Worm (Caenorhabditis elegans) whole organism, late embryonic: ENCODE measurements around the gene math-40.
A peak's percentile ranks its signal among the peaks of the same experiment; 100 is the strongest.

Experiments
- T23F11.4 ChIP-seq: fragments of 200-800 bp; sonication (Bioruptor generic); optimal IDR thresholded peaks from 2 replicates; lab custom pipeline; 2018; ENCODE audit warnings: mild to moderate bottlenecking, missing genetic modification characterization, missing compliant biosample characterization
- ahr-1 ChIP-seq: sonication (generic microtip); optimal IDR thresholded peaks from 2 replicates; lab custom pipeline; 2016; ENCODE audit warnings: missing genetic modification characterization, missing compliant biosample characterization
- ceh-14 ChIP-seq: sonication (generic microtip); optimal IDR thresholded peaks from 2 replicates; lab custom pipeline; 2016; ENCODE audit warnings: missing genotype, missing genetic modification characterization, missing compliant biosample characterization
- ceh-18 ChIP-seq: sonication (generic microtip); optimal IDR thresholded peaks from 2 replicates; lab custom pipeline; 2016; ENCODE audit warnings: missing genetic modification characterization, missing compliant biosample characterization
- ceh-19 ChIP-seq: fragments of 200-800 bp; sonication (Bioruptor generic); optimal IDR thresholded peaks from 2 replicates; lab custom pipeline; 2018; ENCODE audit warnings: mild to moderate bottlenecking, missing genetic modification characterization, missing compliant biosample characterization
- ceh-2 ChIP-seq: sonication (generic microtip); optimal IDR thresholded peaks from 2 replicates; lab custom pipeline; 2016; ENCODE audit warnings: missing genotype, missing genetic modification characterization, missing compliant biosample characterization
- ceh-22 ChIP-seq: sonication (generic microtip); optimal IDR thresholded peaks from 2 replicates; lab custom pipeline; 2017; ENCODE audit warnings: missing biosample characterization, missing genetic modification characterization
- ceh-24 ChIP-seq: sonication (generic microtip); optimal IDR thresholded peaks from 2 replicates; lab custom pipeline; 2016; ENCODE audit warnings: mild to moderate bottlenecking, missing genetic modification characterization, missing compliant biosample characterization
- ceh-6 ChIP-seq: fragments of 200-800 bp; sonication (Bioruptor generic); optimal IDR thresholded peaks from 2 replicates; lab custom pipeline; 2018; ENCODE audit warnings: mild to moderate bottlenecking, missing genetic modification characterization, missing compliant biosample characterization
- ceh-9 ChIP-seq: sonication (generic microtip); optimal IDR thresholded peaks from 2 replicates; lab custom pipeline; 2016; ENCODE audit warnings: mild to moderate bottlenecking, missing genetic modification characterization, inconsistent platforms, missing compliant biosample characterization
- che-1 ChIP-seq: sonication (generic microtip); optimal IDR thresholded peaks from 2 replicates; lab custom pipeline; 2016; ENCODE audit warnings: mild to moderate bottlenecking, missing genetic modification characterization, missing compliant biosample characterization
- dve-1 ChIP-seq: sonication (generic microtip); optimal IDR thresholded peaks from 2 replicates; lab custom pipeline; 2017; ENCODE audit warnings: antibody characterized with exemption, mild to moderate bottlenecking, missing genetic modification characterization, missing compliant biosample characterization
- elt-2 ChIP-seq: sonication (generic microtip); optimal IDR thresholded peaks from 2 replicates; lab custom pipeline; 2016; ENCODE audit warnings: missing genetic modification reagents, missing genetic modification characterization, missing compliant biosample characterization
- ets-4 ChIP-seq: sonication (generic microtip); optimal IDR thresholded peaks from 2 replicates; lab custom pipeline; 2016; ENCODE audit warnings: missing genetic modification characterization, missing compliant biosample characterization
- eyg-1 ChIP-seq: sonication (generic microtip); optimal IDR thresholded peaks from 2 replicates; lab custom pipeline; 2016; ENCODE audit warnings: missing genotype, missing genetic modification characterization, missing compliant biosample characterization
- fax-1 ChIP-seq: sonication (generic microtip); optimal IDR thresholded peaks from 2 replicates; lab custom pipeline; 2016; ENCODE audit warnings: missing genotype, missing genetic modification characterization, missing compliant biosample characterization
- fkh-10 ChIP-seq: fragments of 150-350 bp; optimal IDR thresholded peaks from 2 replicates; lab custom pipeline; 2014; ENCODE audit warnings: missing biosample characterization, missing genetic modification reagents, missing genetic modification characterization
- gmeb-2 ChIP-seq: sonication (generic microtip); optimal IDR thresholded peaks from 2 replicates; lab custom pipeline; 2016; ENCODE audit warnings: missing genetic modification characterization, inconsistent platforms, missing compliant biosample characterization
- hlh-15 ChIP-seq: sonication (generic microtip); optimal IDR thresholded peaks from 2 replicates; lab custom pipeline; 2016; ENCODE audit warnings: missing genetic modification characterization, missing compliant biosample characterization
- hlh-30 ChIP-seq: sonication (generic microtip); optimal IDR thresholded peaks from 2 replicates; lab custom pipeline; 2017; ENCODE audit warnings: antibody characterized with exemption, missing genetic modification characterization, missing compliant biosample characterization; ENCODE audit not compliant: insufficient read depth
- hlh-8 ChIP-seq: sonication (generic microtip); optimal IDR thresholded peaks from 2 replicates; lab custom pipeline; 2016; ENCODE audit warnings: missing genotype, missing genetic modification characterization, missing compliant biosample characterization
- lim-6 ChIP-seq: sonication (generic microtip); optimal IDR thresholded peaks from 2 replicates; lab custom pipeline; 2016; ENCODE audit warnings: missing genetic modification characterization, missing compliant biosample characterization
- madf-2 ChIP-seq: sonication (generic microtip); optimal IDR thresholded peaks from 2 replicates; lab custom pipeline; 2017; ENCODE audit warnings: missing genetic modification characterization, missing compliant biosample characterization
- mec-3 ChIP-seq: sonication (generic microtip); optimal IDR thresholded peaks from 2 replicates; lab custom pipeline; 2016; ENCODE audit warnings: borderline replicate concordance, missing genetic modification characterization, missing compliant biosample characterization
- nfya-1 ChIP-seq: sonication (generic microtip); optimal IDR thresholded peaks from 2 replicates; lab custom pipeline; 2017; ENCODE audit warnings: missing genetic modification characterization, mild to moderate bottlenecking, missing compliant biosample characterization, antibody characterized with exemption, moderate library complexity
- npax-4 ChIP-seq: sonication (generic microtip); optimal IDR thresholded peaks from 2 replicates; lab custom pipeline; 2016; ENCODE audit warnings: missing genetic modification characterization, missing compliant biosample characterization
- pat-9 ChIP-seq: fragments of 200-800 bp; sonication (Bioruptor generic); optimal IDR thresholded peaks from 2 replicates; lab custom pipeline; 2018; ENCODE audit warnings: mild to moderate bottlenecking, missing genetic modification characterization, moderate library complexity, missing compliant biosample characterization
- pha-4 ChIP-seq: fragments of 150-350 bp; optimal IDR thresholded peaks from 2 replicates; lab custom pipeline; 2018; ENCODE audit warnings: missing biosample characterization, missing genetic modification reagents, missing genetic modification characterization
- pqm-1 ChIP-seq: sonication (generic microtip); optimal IDR thresholded peaks from 2 replicates; lab custom pipeline; 2016; ENCODE audit warnings: missing genetic modification characterization, missing compliant biosample characterization
- pros-1 ChIP-seq: fragments of 150-350 bp; optimal IDR thresholded peaks from 2 replicates; lab custom pipeline; 2014; ENCODE audit warnings: missing biosample characterization, missing genetic modification reagents, missing genetic modification characterization
- rnt-1 ChIP-seq: sonication (generic microtip); optimal IDR thresholded peaks from 2 replicates; lab custom pipeline; 2016; ENCODE audit warnings: missing genetic modification characterization, missing compliant biosample characterization
- syd-9 ChIP-seq: sonication (generic microtip); optimal IDR thresholded peaks from 2 replicates; lab custom pipeline; 2016; ENCODE audit warnings: mild to moderate bottlenecking, missing genetic modification characterization, moderate library complexity, missing compliant biosample characterization
- unc-3 ChIP-seq, 2 experiments: fragments of 200-800 bp in 1 of 2; sonication (Bioruptor generic) in 1 of 2; sonication (generic microtip) in 1 of 2; conservative IDR thresholded peaks in 1 of 2; optimal IDR thresholded peaks in 1 of 2; 2 replicates each; pipeline versions ENCODE4 v1.3.6 to Lab custom; 2016 to 2022; ENCODE audit warnings: missing compliant biosample characterization in 2 of 2, missing genetic modification characterization in 2 of 2, missing genetic modification reagents in 1 of 2
- unc-42 ChIP-seq: sonication (generic microtip); optimal IDR thresholded peaks from 2 replicates; lab custom pipeline; 2016; ENCODE audit warnings: missing genotype, missing genetic modification characterization, missing compliant biosample characterization
- unc-86 ChIP-seq: sonication (generic microtip); optimal IDR thresholded peaks from 2 replicates; lab custom pipeline; 2016; ENCODE audit warnings: missing genetic modification characterization, missing compliant biosample characterization
- zip-5 ChIP-seq: sonication (generic microtip); optimal IDR thresholded peaks from 2 replicates; lab custom pipeline; 2016; ENCODE audit warnings: missing genetic modification characterization, missing compliant biosample characterization

The math-40 gene

DNA sequence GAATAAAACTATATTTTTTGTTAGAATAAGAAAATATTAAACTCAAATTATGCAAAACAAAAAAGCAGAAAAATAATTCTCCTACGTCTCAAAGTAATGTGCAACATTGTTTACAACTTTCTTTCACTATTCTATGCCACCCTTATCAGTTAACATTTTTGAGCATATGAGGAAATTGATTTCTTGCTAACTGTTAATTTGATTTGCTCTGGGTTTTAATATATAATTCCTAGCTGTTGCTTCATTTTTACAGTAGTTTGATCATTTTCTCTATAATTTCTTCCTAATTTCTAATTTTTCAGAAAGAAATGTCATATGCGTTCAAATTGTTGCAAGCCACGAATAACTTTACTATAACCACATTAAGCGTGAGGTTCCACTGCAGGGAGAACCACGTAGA, 5.8 kb downstream of the math-40 start, which contains the start of gene T08E11.1:
TSS of gene T08E11.1 (plus strand) at position 301 of the 400 bp plus-strand sequence.
- no peak for TF ChIP-seq pros-1 (tag; lab: Kevin White, UChicago)

- TF ChIP-seq gmeb-2 (tag; lab: Kevin White, UChicago) (no peak), elt-2 (peak; percentile 67)
Observed at ce11 chrII:1842894-1843293, 12.5 kb downstream of the math-40 start, which contains the start of the genes C52E2.5 and C52E2.4. Gene C52E2.5, minus strand, starts transcription at chrII:1842936. Gene C52E2.4, plus strand, starts transcription at chrII:1843145.

- TF ChIP-seq unc-42 (tag; lab: Kevin White, UChicago) (no peak), nfya-1 (peak; percentile 78)
Observed at ce11 chrII:1844552-1844951, 14.1 kb downstream of the math-40 start.

DNA sequence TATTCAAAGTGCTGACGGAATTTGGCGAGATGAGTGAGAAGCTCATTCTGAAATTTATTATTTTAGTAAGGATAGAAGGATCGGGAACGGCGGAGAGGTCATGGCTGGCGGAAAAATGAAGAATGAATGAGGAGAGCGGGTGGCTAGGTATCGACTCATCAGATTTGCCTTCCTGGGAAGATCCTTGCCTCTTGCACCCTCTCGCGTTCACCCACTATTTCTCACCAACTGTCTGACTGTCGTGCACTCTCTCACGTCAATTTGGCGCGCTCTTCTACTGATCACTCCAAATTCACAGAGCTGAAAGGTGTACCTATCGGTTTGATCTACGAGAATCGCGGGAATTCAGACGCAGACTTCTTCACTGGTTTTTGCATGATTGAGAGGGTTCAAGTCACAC, 17.7 kb downstream of the math-40 start, which contains the start of gene fbxb-97:
TSS of gene fbxb-97 (minus strand) at position 53 of the 400 bp plus-strand sequence.
- TF ChIP-seq che-1 (tag; lab: Kevin White, UChicago) (no peak), unc-86 (tag; lab: Kevin White, UChicago) (no peak), hlh-30 (tag; lab: Kevin White, UChicago) (no peak), ceh-6 (GFP tag; lab: Kevin White, UChicago) (no peak), ceh-22 (tag; lab: Kevin White, UChicago) (no peak), ceh-2 (tag; lab: Kevin White, UChicago) (no peak), npax-4 (tag; lab: Kevin White, UChicago) (no peak), pros-1 (tag; lab: Kevin White, UChicago) (no peak), madf-2 (tag; lab: Kevin White, UChicago) (no peak), T23F11.4 (GFP tag; lab: Kevin White, UChicago) (no peak), ceh-19 (GFP tag; lab: Kevin White, UChicago) (no peak), eyg-1 (no peak), ceh-9 (no peak), fax-1 (tag; lab: Kevin White, UChicago) (no peak), rnt-1 (tag; lab: Kevin White, UChicago) (no peak), hlh-8 (no peak), hlh-15 (tag; lab: Kevin White, UChicago) (no peak), pat-9 (tag; lab: Kevin White, UChicago) (no peak), mec-3 (tag; lab: Kevin White, UChicago) (no peak), zip-5 (tag; lab: Kevin White, UChicago) (no peak)

DNA sequence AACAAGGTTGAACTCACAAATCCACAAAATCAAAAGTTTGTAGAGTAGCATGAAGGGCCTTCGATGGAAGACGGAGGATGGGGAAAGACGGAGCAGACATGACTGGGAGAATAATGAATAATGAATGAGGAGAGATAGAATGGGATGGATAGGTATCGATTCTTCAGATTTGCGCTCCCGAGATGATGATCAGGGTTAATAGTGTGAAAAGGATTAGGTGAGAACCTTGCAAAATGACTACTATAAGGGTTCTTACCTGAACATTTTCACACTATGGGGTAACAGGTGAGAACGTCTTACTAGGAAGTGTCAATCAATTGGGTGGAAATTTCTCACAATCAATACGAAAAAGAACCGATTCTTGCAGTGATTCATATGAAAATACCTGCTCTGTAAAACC, 19.9 kb downstream of the math-40 start, which contains the start of gene fbxb-96:
TSS of gene fbxb-96 (minus strand) at position 101 of the 400 bp plus-strand sequence.
- TF ChIP-seq syd-9 (tag; lab: Kevin White, UChicago) (no peak), gmeb-2 (tag; lab: Kevin White, UChicago) (no peak), ceh-18 (tag; lab: Kevin White, UChicago) (no peak), fkh-10 (no peak), eyg-1 (no peak), hlh-8 (no peak), ahr-1 (tag; lab: Kevin White, UChicago) (no peak), pha-4 (tag; lab: Kevin White, UChicago) (no peak), ceh-14 (tag; lab: Kevin White, UChicago) (no peak), ets-4 (tag; lab: Kevin White, UChicago) (no peak), dve-1 (tag; lab: Kevin White, UChicago) (no peak), T23F11.4 (GFP tag; lab: Kevin White, UChicago) (no peak), zip-5 (tag; lab: Kevin White, UChicago) (no peak), ceh-9 (no peak), pqm-1 (no peak), lim-6 (no peak), unc-3 (GFP tag; conservative IDR thresholded peaks at IDR 0.05; lab: Robert Waterston, UW) (no peak), unc-3 (tag; optimal IDR thresholded peaks at IDR 0.05; lab: Kevin White, UChicago) (no peak), ceh-24 (no peak)
